Worm (Caenorhabditis elegans) whole organism, L4/young adult: ENCODE data around the gene F29C4.4.

ENCODE experiments used
- W03F9.2 ChIP-seq: fragments of 150-350 bp; optimal IDR thresholded peaks from 2 replicates; lab custom pipeline; 2014; ENCODE audit warnings: missing biosample characterization, missing genetic modification characterization
- dao-5 ChIP-seq: sonication (generic microtip); optimal IDR thresholded peaks from 2 replicates; lab custom pipeline; 2016; ENCODE audit warnings: missing genotype, missing genetic modification characterization, moderate library complexity, missing compliant biosample characterization
- him-1 ChIP-seq: sonication (generic microtip); optimal IDR thresholded peaks from 2 replicates; lab custom pipeline; 2016; ENCODE audit warnings: missing genotype, missing genetic modification reagents, missing genetic modification characterization, missing compliant biosample characterization

DNA sequence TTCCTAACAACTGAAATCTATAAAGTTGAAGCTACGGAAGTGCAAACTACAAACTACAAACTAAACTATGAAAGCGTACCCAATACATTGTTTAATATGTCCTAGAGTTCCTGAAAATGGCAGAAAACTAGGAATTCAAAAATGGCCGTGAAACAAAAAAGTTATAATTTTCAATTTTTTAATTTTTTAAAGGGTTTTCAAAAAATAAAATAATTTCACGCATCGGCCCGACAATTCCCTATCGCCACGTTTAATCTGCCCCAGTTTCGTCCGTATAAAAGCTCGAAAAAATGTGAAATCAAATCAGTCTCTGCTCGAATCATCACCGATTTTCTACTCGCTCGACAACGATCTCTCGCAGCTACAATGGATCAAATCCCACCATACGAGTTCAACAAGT is 47.2 kb downstream of the F29C4.4 start, which contains the start of gene Y38C1AA.7:
- TF ChIP-seq dao-5 (tag; lab: Kevin White, UChicago), result no peak
- TF ChIP-seq him-1 (tag; lab: Kevin White, UChicago), result no peak
- no peak for TF ChIP-seq W03F9.2 (tag; lab: Kevin White, UChicago)
